Worm (Caenorhabditis elegans) whole organism, late embryonic: ENCODE measurements around the gene srx-98.

Source experiments
- K02D7.2 ChIP-seq: sonication (generic microtip); optimal IDR thresholded peaks from 2 replicates; lab custom pipeline; 2017; ENCODE audit warnings: mild to moderate bottlenecking, missing genetic modification characterization, missing compliant biosample characterization
- T23F11.4 ChIP-seq: fragments of 200-800 bp; sonication (Bioruptor generic); optimal IDR thresholded peaks from 2 replicates; lab custom pipeline; 2018; ENCODE audit warnings: mild to moderate bottlenecking, missing genetic modification characterization, missing compliant biosample characterization
- ceh-19 ChIP-seq: fragments of 200-800 bp; sonication (Bioruptor generic); optimal IDR thresholded peaks from 2 replicates; lab custom pipeline; 2018; ENCODE audit warnings: mild to moderate bottlenecking, missing genetic modification characterization, missing compliant biosample characterization
- ceh-2 ChIP-seq: sonication (generic microtip); optimal IDR thresholded peaks from 2 replicates; lab custom pipeline; 2016; ENCODE audit warnings: missing genotype, missing genetic modification characterization, missing compliant biosample characterization
- ceh-31 ChIP-seq: sonication (generic microtip); optimal IDR thresholded peaks from 2 replicates; lab custom pipeline; 2016; ENCODE audit warnings: missing genetic modification characterization, missing compliant biosample characterization
- ceh-45 ChIP-seq: fragments of 200-800 bp; sonication (Bioruptor generic); IDR thresholded peaks from 2 replicates; pipeline ENCODE4 v1.3.6; 2022; ENCODE audit warnings: missing genetic modification reagents, missing genetic modification characterization, missing compliant biosample characterization
- dmd-4 ChIP-seq: sonication (generic microtip); optimal IDR thresholded peaks from 2 replicates; lab custom pipeline; 2016; ENCODE audit warnings: borderline replicate concordance, missing genetic modification characterization, missing compliant biosample characterization
- gmeb-2 ChIP-seq: sonication (generic microtip); optimal IDR thresholded peaks from 2 replicates; lab custom pipeline; 2016; ENCODE audit warnings: missing genetic modification characterization, inconsistent platforms, missing compliant biosample characterization
- hlh-13 ChIP-seq: fragments of 200-800 bp; sonication (Bioruptor generic); optimal IDR thresholded peaks from 2 replicates; lab custom pipeline; 2018; ENCODE audit warnings: mild to moderate bottlenecking, missing genetic modification characterization, missing compliant biosample characterization
- hlh-15 ChIP-seq: sonication (generic microtip); optimal IDR thresholded peaks from 2 replicates; lab custom pipeline; 2016; ENCODE audit warnings: missing genetic modification characterization, missing compliant biosample characterization
- nfya-1 ChIP-seq: sonication (generic microtip); optimal IDR thresholded peaks from 2 replicates; lab custom pipeline; 2017; ENCODE audit warnings: missing genetic modification characterization, mild to moderate bottlenecking, missing compliant biosample characterization, antibody characterized with exemption, moderate library complexity
- nhr-232 ChIP-seq: sonication (generic microtip); optimal IDR thresholded peaks from 2 replicates; lab custom pipeline; 2016; ENCODE audit warnings: missing genetic modification characterization, missing compliant biosample characterization
- pha-2 ChIP-seq: sonication (generic microtip); optimal IDR thresholded peaks from 2 replicates; lab custom pipeline; 2017; ENCODE audit warnings: mild to moderate bottlenecking, missing genetic modification characterization, missing compliant biosample characterization
- pqm-1 ChIP-seq: sonication (generic microtip); optimal IDR thresholded peaks from 2 replicates; lab custom pipeline; 2016; ENCODE audit warnings: missing genetic modification characterization, missing compliant biosample characterization
- rnt-1 ChIP-seq: sonication (generic microtip); optimal IDR thresholded peaks from 2 replicates; lab custom pipeline; 2016; ENCODE audit warnings: missing genetic modification characterization, missing compliant biosample characterization
- tbx-7 ChIP-seq: sonication (generic microtip); optimal IDR thresholded peaks from 2 replicates; lab custom pipeline; 2016; ENCODE audit warnings: missing genotype, missing genetic modification characterization, missing compliant biosample characterization
- unc-3 ChIP-seq, 2 experiments: fragments of 200-800 bp in 1 of 2; sonication (Bioruptor generic) in 1 of 2; sonication (generic microtip) in 1 of 2; conservative IDR thresholded peaks in 1 of 2; optimal IDR thresholded peaks in 1 of 2; 2 replicates each; pipeline versions ENCODE4 v1.3.6 to Lab custom; 2016 to 2022; ENCODE audit warnings: missing compliant biosample characterization in 2 of 2, missing genetic modification characterization in 2 of 2, missing genetic modification reagents in 1 of 2
- unc-42 ChIP-seq: sonication (generic microtip); optimal IDR thresholded peaks from 2 replicates; lab custom pipeline; 2016; ENCODE audit warnings: missing genotype, missing genetic modification characterization, missing compliant biosample characterization

The srx-98 gene

ce11 chrII:3622014-3622413 lies 48.8 kb downstream of the srx-98 start, which contains the start of gene M151.7:
Gene M151.7, plus strand, starts transcription at chrII:3622314.
- TF ChIP-seq pha-2 (no peak), K02D7.2 (tag; lab: Kevin White, UChicago) (no peak), unc-42 (tag; lab: Kevin White, UChicago) (no peak), nhr-232 (tag; lab: Kevin White, UChicago) (no peak), T23F11.4 (no peak), gmeb-2 (no peak), ceh-45 (no peak), ceh-2 (tag; lab: Kevin White, UChicago) (no peak), dmd-4 (no peak)
- TF ChIP-seq, all 69 proteins: peak for 0

ce11 chrII:3620862-3621261 lies 50.0 kb downstream of the srx-98 start:
- TF ChIP-seq T23F11.4 (no peak), pqm-1 (tag; lab: Kevin White, UChicago) (no peak), rnt-1 (tag; lab: Kevin White, UChicago) (no peak), ceh-19 (GFP tag; lab: Kevin White, UChicago) (no peak), ceh-31 (tag; lab: Kevin White, UChicago) (no peak), nfya-1 (tag; lab: Kevin White, UChicago) (no peak), hlh-13 (GFP tag; lab: Kevin White, UChicago) (no peak), unc-42 (tag; lab: Kevin White, UChicago) (no peak), nhr-232 (tag; lab: Kevin White, UChicago) (no peak), tbx-7 (tag; lab: Kevin White, UChicago) (no peak), unc-3 (GFP tag; conservative IDR thresholded peaks at IDR 0.05; lab: Robert Waterston, UW) (no peak), unc-3 (tag; optimal IDR thresholded peaks at IDR 0.05; lab: Kevin White, UChicago) (no peak), hlh-15 (tag; lab: Kevin White, UChicago) (no peak)
